Worm (Caenorhabditis elegans): Measurements from ENCODE around the gene C14C10.2.

The C14C10.2 gene

DNA sequence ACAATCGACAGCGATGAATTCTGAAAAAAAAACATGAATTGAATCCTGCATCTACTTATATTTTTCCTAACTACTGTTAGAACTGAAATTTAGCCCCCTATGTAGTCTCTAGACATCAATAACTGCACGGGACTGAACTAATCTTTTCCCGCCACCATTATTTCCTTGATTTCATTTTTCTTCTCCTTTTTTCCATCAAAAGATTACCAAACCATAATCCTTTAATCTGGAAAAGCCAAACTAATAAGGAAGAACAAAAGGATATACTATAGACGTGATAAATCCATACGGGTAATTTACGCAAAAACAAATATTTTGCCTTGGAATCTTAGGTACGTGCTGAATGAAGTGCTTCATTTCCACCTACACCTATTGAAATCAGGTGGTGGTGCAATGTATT, 25.0 kb downstream of the C14C10.2 start:
- no peak for TF ChIP-seq ZK546.5 (tag; optimal IDR thresholded peaks at IDR 0.05)
- TF ChIP-seq pqm-1 (tag; optimal IDR thresholded peaks at IDR 0.05), result no peak
- no peak for TF ChIP-seq unc-62 (GFP tag; optimal IDR thresholded peaks at IDR 0.05)
- no peak for TF ChIP-seq tbx-2 (tag; optimal IDR thresholded peaks at IDR 0.05)

- TF ChIP-seq hmg-11 (tag; optimal IDR thresholded peaks at IDR 0.05), result no peak
- no peak for TF ChIP-seq ceh-28 (tag; optimal IDR thresholded peaks at IDR 0.05)
- TF ChIP-seq nhr-28 (tag; optimal IDR thresholded peaks at IDR 0.05), result no peak
- no peak for TF ChIP-seq nhr-67 (tag; optimal IDR thresholded peaks at IDR 0.05)
- TF ChIP-seq nhr-11 (tag; optimal IDR thresholded peaks at IDR 0.05), result no peak
- TF ChIP-seq elt-2 (tag; optimal IDR thresholded peaks at IDR 0.05), result no peak
- TF ChIP-seq pha-4 (tag; optimal IDR thresholded peaks at IDR 0.05), result no peak
- TF ChIP-seq eor-1 (tag; optimal IDR thresholded peaks at IDR 0.05), result no peak
- TF ChIP-seq skn-1 (tag; optimal IDR thresholded peaks at IDR 0.05), result no peak
- no peak for TF ChIP-seq daf-12 (tag; optimal IDR thresholded peaks at IDR 0.05)
- no peak for TF ChIP-seq pqm-1 (tag; optimal IDR thresholded peaks at IDR 0.05)
- no peak for TF ChIP-seq unc-39 (tag; optimal IDR thresholded peaks at IDR 0.05)
- no peak for TF ChIP-seq jun-1 (tag; optimal IDR thresholded peaks at IDR 0.05)
Observed at ce11 chrV:12564902-12565301, 27.4 kb downstream of the C14C10.2 start.

DNA sequence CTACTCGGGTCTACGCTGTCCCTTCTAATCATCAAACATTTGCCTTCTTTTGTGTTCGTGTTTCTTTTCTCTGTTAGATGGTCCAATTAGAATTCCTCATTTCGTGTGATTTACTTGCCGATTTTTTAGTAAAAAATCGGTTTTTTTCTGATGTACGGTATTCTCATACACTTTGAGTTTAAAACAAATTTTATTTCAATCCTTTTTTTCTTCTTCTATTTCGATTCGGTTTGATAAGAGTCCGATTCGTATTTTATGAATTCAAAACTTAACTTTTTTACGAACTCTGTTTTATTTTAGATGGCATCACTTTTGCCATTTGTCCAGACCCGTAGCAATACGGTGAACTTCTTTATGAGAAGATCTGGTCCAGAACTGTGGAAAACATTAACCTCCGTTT, 29.1 kb downstream of the C14C10.2 start, which contains the start of gene mrps-5:
Gene mrps-5, plus strand, starts transcription at position 301 of the 400 bp plus-strand sequence.
- TF ChIP-seq nhr-11 (tag; optimal IDR thresholded peaks at IDR 0.05) (no peak), elt-3 (tag; optimal IDR thresholded peaks at IDR 0.05) (no peak), ama-1 (optimal IDR thresholded peaks at IDR 0.05) (no peak), fos-1 (tag; optimal IDR thresholded peaks at IDR 0.05) (no peak), nhr-76 (tag; optimal IDR thresholded peaks at IDR 0.05) (no peak), ztf-4 (tag; optimal IDR thresholded peaks at IDR 0.05) (no peak), unc-39 (tag; optimal IDR thresholded peaks at IDR 0.05) (no peak), elt-1 (tag; optimal IDR thresholded peaks at IDR 0.05) (no peak), pqm-1 (tag; optimal IDR thresholded peaks at IDR 0.05) (no peak), ZK546.5 (tag; optimal IDR thresholded peaks at IDR 0.05) (no peak), skn-1 (tag; optimal IDR thresholded peaks at IDR 0.05) (no peak), egl-27 (tag; optimal IDR thresholded peaks at IDR 0.05) (no peak), unc-62 (GFP tag; optimal IDR thresholded peaks at IDR 0.05) (no peak), pha-4 (tag; optimal IDR thresholded peaks at IDR 0.05) (no peak), nhr-23 (tag; optimal IDR thresholded peaks at IDR 0.05) (no peak), ztf-11 (tag; optimal IDR thresholded peaks at IDR 0.05) (no peak), tbx-2 (tag; optimal IDR thresholded peaks at IDR 0.05) (no peak), mdl-1 (tag; optimal IDR thresholded peaks at IDR 0.05) (no peak), egl-5 (tag; optimal IDR thresholded peaks at IDR 0.05) (no peak), snpc-4 (tag; optimal IDR thresholded peaks at IDR 0.05) (no peak)

ce11 chrV:12560328-12560782, 31.9 kb downstream of the C14C10.2 start, which contains the start of gene sel-1:
Gene sel-1 (plus strand): TSS chrV:12560732.
- peak; percentile 4 for TF ChIP-seq lin-15B (tag; optimal IDR thresholded peaks at IDR 0.05)
- TF ChIP-seq R02D3.7 (tag; optimal IDR thresholded peaks at IDR 0.05), result peak; percentile 59
- TF ChIP-seq hmg-11 (tag; optimal IDR thresholded peaks at IDR 0.05), result peak; percentile 1
- no peak for TF ChIP-seq unc-39 (tag; optimal IDR thresholded peaks at IDR 0.05)

- TF ChIP-seq sea-2 (GFP tag; optimal IDR thresholded peaks at IDR 0.05), result no peak
- no peak for TF ChIP-seq fkh-2 (tag; optimal IDR thresholded peaks at IDR 0.05)
- no peak for TF ChIP-seq daf-12 (tag; optimal IDR thresholded peaks at IDR 0.05)
- no peak for TF ChIP-seq elt-2 (tag; optimal IDR thresholded peaks at IDR 0.05)
- no peak for TF ChIP-seq ceh-28 (tag; optimal IDR thresholded peaks at IDR 0.05)
- no peak for TF ChIP-seq skn-1 (tag; optimal IDR thresholded peaks at IDR 0.05)
- peak; percentile 30 for TF ChIP-seq nhr-25 (tag; optimal IDR thresholded peaks at IDR 0.05)
- peak; percentile 67 for TF ChIP-seq ama-1 (optimal IDR thresholded peaks at IDR 0.05)
- no peak for TF ChIP-seq pqm-1 (tag; optimal IDR thresholded peaks at IDR 0.05)
- no peak for TF ChIP-seq ceh-9 (tag; optimal IDR thresholded peaks at IDR 0.05)
- peak; percentile 25 for TF ChIP-seq nhr-43 (tag; optimal IDR thresholded peaks at IDR 0.05; ENCODE audit: poor library complexity, severe bottlenecking)
- no peak for TF ChIP-seq ceh-16 (tag; optimal IDR thresholded peaks at IDR 0.05)
- TF ChIP-seq elt-3 (tag; optimal IDR thresholded peaks at IDR 0.05), result peak in 1 of 3 experiments; percentile 70
- no peak for TF ChIP-seq eor-1 (tag; optimal IDR thresholded peaks at IDR 0.05)
- no peak for TF ChIP-seq jun-1 (tag; optimal IDR thresholded peaks at IDR 0.05)
- no peak for TF ChIP-seq lin-15B (tag; optimal IDR thresholded peaks at IDR 0.05)
- TF ChIP-seq lin-39 (tag; optimal IDR thresholded peaks at IDR 0.05), result no peak
- no peak for TF ChIP-seq ztf-4 (tag; optimal IDR thresholded peaks at IDR 0.05)
- TF ChIP-seq nhr-23 (tag; optimal IDR thresholded peaks at IDR 0.05), result peak; percentile 18
- TF ChIP-seq nhr-237 (tag; optimal IDR thresholded peaks at IDR 0.05), result no peak
Observed at ce11 chrV:12556904-12557303, 35.4 kb downstream of the C14C10.2 start.

All from whole organism, L3 larva.